Fruit fly (Drosophila melanogaster): ENCODE data around the gene Itgbn.
A peak's percentile ranks its signal among the peaks of the same experiment; 100 is the strongest.

Itgbn gene

dm6 chr2L:21051873-21052736, 728 bp upstream of the Itgbn start, which contains the start of gene CG42238 (continued):
- TF ChIP-seq Sox102F (GFP tag; optimal IDR thresholded peaks at IDR 0.05) (no peak), Usf (GFP tag; optimal IDR thresholded peaks at IDR 0.05) (no peak), danr (GFP tag; IDR thresholded peaks at IDR 0.05) (no peak), eyg (GFP tag; optimal IDR thresholded peaks at IDR 0.05) (no peak), CG4820 (GFP tag; optimal IDR thresholded peaks at IDR 0.05) (no peak), disco-r (GFP tag; optimal IDR thresholded peaks at IDR 0.05) (no peak), Lhr (GFP tag; optimal IDR thresholded peaks at IDR 0.05) (peak; percentile 28), CG12219 (GFP tag; optimal IDR thresholded peaks at IDR 0.05) (no peak), bigmax (GFP tag; optimal IDR thresholded peaks at IDR 0.05) (no peak), E2f1 (GFP tag; IDR thresholded peaks at IDR 0.05) (peak; percentile 7; the same call in 1 of the 2 replicates), CG3847 (GFP tag; IDR thresholded peaks at IDR 0.05) (no peak; the same call in 1 of the 2 replicates), bcd (GFP tag; optimal IDR thresholded peaks at IDR 0.05) (no peak), CG7556 (GFP tag; optimal IDR thresholded peaks at IDR 0.05) (no peak), CG6689 (GFP tag; IDR thresholded peaks at IDR 0.05) (no peak), ewg (GFP tag; optimal IDR thresholded peaks at IDR 0.05) (no peak), CG17186 (GFP tag; optimal IDR thresholded peaks at IDR 0.05) (peak; percentile 36), usp (GFP tag; optimal IDR thresholded peaks at IDR 0.05) (no peak), ro (GFP tag; IDR thresholded peaks at IDR 0.05) (no peak), CG6791 (GFP tag; IDR thresholded peaks at IDR 0.05; ENCODE audit: partially characterized antibody) (0 out of 3 replicates have a peak, but pooled peaks have one; percentile 13), dmrt11E (tag; optimal IDR thresholded peaks at IDR 0.05) (no peak), insv (GFP tag; optimal IDR thresholded peaks at IDR 0.05) (no peak), CG17359 (tag; optimal IDR thresholded peaks at IDR 0.05) (no peak), Ets97D (GFP tag; optimal IDR thresholded peaks at IDR 0.05) (peak; percentile 28), so (GFP tag; IDR thresholded peaks at IDR 0.05) (no peak), btn (GFP tag; optimal IDR thresholded peaks at IDR 0.05) (no peak), grn (GFP tag; optimal IDR thresholded peaks at IDR 0.05) (no peak), CG6765 (GFP tag; optimal IDR thresholded peaks at IDR 0.05) (no peak), CG1602 (GFP tag; optimal IDR thresholded peaks at IDR 0.05) (no peak), lab (GFP tag; optimal IDR thresholded peaks at IDR 0.05) (no peak), CG4424 (GFP tag; optimal IDR thresholded peaks at IDR 0.05) (no peak), CG3163 (GFP tag; optimal IDR thresholded peaks at IDR 0.05) (no peak), dysf (GFP tag; IDR thresholded peaks at IDR 0.05) (no peak), hth (optimal IDR thresholded peaks at IDR 0.05) (no peak), Nf-YB (GFP tag; optimal IDR thresholded peaks at IDR 0.05) (no peak), Gsc (GFP tag; IDR thresholded peaks at IDR 0.05) (no peak), Jarid2 (GFP tag; optimal IDR thresholded peaks at IDR 0.05) (peak; percentile 98), Dad (GFP tag; optimal IDR thresholded peaks at IDR 0.05) (no peak), CG6654 (GFP tag; optimal IDR thresholded peaks at IDR 0.05) (no peak), CG16779 (GFP tag; IDR thresholded peaks at IDR 0.05) (0 out of 2 replicates have a peak, but pooled peaks have one; percentile 38), knrl (GFP tag; IDR thresholded peaks at IDR 0.05; ENCODE audit: partially characterized antibody) (peak; percentile 31; the same call in 1 of the 3 replicates), Meics (GFP tag; optimal IDR thresholded peaks at IDR 0.05) (no peak), inv (GFP tag; IDR thresholded peaks at IDR 0.05; ENCODE audit: partially characterized antibody) (no peak), chn (GFP tag; optimal IDR thresholded peaks at IDR 0.05) (no peak), CG10147 (GFP tag; optimal IDR thresholded peaks at IDR 0.05) (no peak), CG2116 (GFP tag; optimal IDR thresholded peaks at IDR 0.05) (peak; percentile 38), CG18262 (tag; optimal IDR thresholded peaks at IDR 0.05) (no peak), PHDP (tag; optimal IDR thresholded peaks at IDR 0.05) (no peak), nom (GFP tag; optimal IDR thresholded peaks at IDR 0.05) (peak; percentile 0), sr (GFP tag; IDR thresholded peaks at IDR 0.05) (no peak)

All from whole organism, embryonic.